Worm (Caenorhabditis elegans): ENCODE measurements around the gene R01H2.8.

DNA sequence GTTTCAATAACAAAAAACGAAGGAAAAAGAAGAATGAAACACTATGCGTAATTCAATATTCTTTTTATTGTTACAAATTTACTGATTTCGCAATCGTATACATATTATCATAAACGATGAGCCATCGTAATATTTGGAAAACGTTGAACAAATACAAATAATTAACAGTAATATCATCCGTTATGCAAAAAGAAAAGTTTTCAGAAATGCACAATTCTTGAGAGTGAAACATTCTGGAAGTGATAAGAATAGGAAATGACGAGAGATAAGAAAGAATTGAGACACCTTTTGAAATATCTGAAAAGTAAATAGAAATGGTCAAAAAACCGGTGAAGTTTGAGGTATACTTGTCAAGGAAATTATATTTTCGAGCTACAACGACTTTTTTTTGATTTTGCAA is 12.6 kb downstream of the R01H2.8 start:
- TF ChIP-seq him-1 (tag; optimal IDR thresholded peaks at IDR 0.05) (no peak), W03F9.2 (tag; optimal IDR thresholded peaks at IDR 0.05) (no peak), dao-5 (tag; optimal IDR thresholded peaks at IDR 0.05) (no peak)

All from whole organism, L4/young adult.